Fruit fly (Drosophila melanogaster): ENCODE measurements around the gene CG10555.

Gene CG10555

DNA sequence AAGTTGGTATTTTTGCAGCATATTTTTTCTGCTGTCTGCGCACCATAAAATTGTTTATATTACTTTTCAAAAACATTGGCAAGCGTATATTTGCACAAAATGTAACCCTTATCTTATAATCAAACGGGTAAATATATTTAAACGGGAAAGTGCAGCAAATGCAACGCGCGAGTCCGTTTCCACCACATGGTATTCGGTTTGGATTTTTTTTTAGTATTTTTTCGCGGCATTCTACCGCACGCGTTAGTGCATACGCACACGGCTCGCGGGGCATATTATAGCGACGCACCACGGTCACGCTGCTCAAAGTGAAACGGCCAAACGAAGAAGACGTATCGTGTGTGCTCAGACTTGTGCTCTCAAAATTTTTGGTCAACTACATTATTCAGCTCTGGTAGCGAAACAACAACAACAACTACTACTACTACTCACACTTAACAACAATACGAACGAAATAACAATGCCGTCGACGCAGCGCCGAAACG lies 10.3 kb downstream of the CG10555 start, which contains the start of gene Trf2 (continued):
- no peak for TF ChIP-seq CG7839 (tag; optimal IDR thresholded peaks at IDR 0.05)
- no peak for TF ChIP-seq lov (optimal IDR thresholded peaks at IDR 0.05)
- no peak for TF ChIP-seq lov (GFP tag; IDR thresholded peaks at IDR 0.05)
- no peak for TF ChIP-seq Kr (GFP tag; optimal IDR thresholded peaks at IDR 0.05)
- TF ChIP-seq cad (GFP tag; optimal IDR thresholded peaks at IDR 0.05) = no peak
- no peak for TF ChIP-seq Taf1 (GFP tag; IDR thresholded peaks at IDR 0.05)
- TF ChIP-seq Pdp1 (GFP tag; optimal IDR thresholded peaks at IDR 0.05) = peak; percentile 19 to 29
- TF ChIP-seq Side (GFP tag; optimal IDR thresholded peaks at IDR 0.05) = peak; percentile 51
- TF ChIP-seq prd (optimal IDR thresholded peaks at IDR 0.05) = no peak
- TF ChIP-seq prd (GFP tag; IDR thresholded peaks at IDR 0.05) = 0 out of 3 replicates have a peak, but pooled peaks have one; percentile 16
- TF ChIP-seq CG12236 (GFP tag; optimal IDR thresholded peaks at IDR 0.05) = no peak
- TF ChIP-seq row (GFP tag; IDR thresholded peaks at IDR 0.05) = no peak
- TF ChIP-seq sens-2 (GFP tag; IDR thresholded peaks at IDR 0.05) = no peak
- TF ChIP-seq nerfin-2 (GFP tag; IDR thresholded peaks at IDR 0.05; ENCODE audit: partially characterized antibody) = no peak
- TF ChIP-seq gro (GFP tag; optimal IDR thresholded peaks at IDR 0.05) = peak; percentile 13
- TF ChIP-seq klu (GFP tag; IDR thresholded peaks at IDR 0.05) = no peak
- no peak for TF ChIP-seq CG11085 (GFP tag; IDR thresholded peaks at IDR 0.05)
- TF ChIP-seq Chrac-16 (GFP tag; optimal IDR thresholded peaks at IDR 0.05) = no peak
- peak; percentile 35 for TF ChIP-seq NC2β (GFP tag; optimal IDR thresholded peaks at IDR 0.05)
- peak; percentile 61 for TF ChIP-seq Tbp (GFP tag; optimal IDR thresholded peaks at IDR 0.05)
- no peak for TF ChIP-seq insv (GFP tag; optimal IDR thresholded peaks at IDR 0.05)
- TF ChIP-seq Sox100B (GFP tag; optimal IDR thresholded peaks at IDR 0.05) = no peak
- no peak for TF ChIP-seq btn (GFP tag; optimal IDR thresholded peaks at IDR 0.05)
- TF ChIP-seq shn (GFP tag; optimal IDR thresholded peaks at IDR 0.05) = no peak
- TF ChIP-seq ac (GFP tag; optimal IDR thresholded peaks at IDR 0.05) = peak; percentile 8
- TF ChIP-seq CG6654 (GFP tag; optimal IDR thresholded peaks at IDR 0.05) = no peak
- TF ChIP-seq CG16779 (GFP tag; IDR thresholded peaks at IDR 0.05) = no peak
- TF ChIP-seq sqz (GFP tag; optimal IDR thresholded peaks at IDR 0.05) = no peak
- no peak for TF ChIP-seq E2f1 (GFP tag; IDR thresholded peaks at IDR 0.05)
- TF ChIP-seq Elba2 (GFP tag; optimal IDR thresholded peaks at IDR 0.05) = no peak
- no peak for TF ChIP-seq twi (tag; optimal IDR thresholded peaks at IDR 0.05)
- peak; percentile 11 for TF ChIP-seq mam (GFP tag; optimal IDR thresholded peaks at IDR 0.05)
- TF ChIP-seq Dad (GFP tag; optimal IDR thresholded peaks at IDR 0.05) = no peak
- TF ChIP-seq CG6272 (GFP tag; IDR thresholded peaks at IDR 0.05) = no peak
- TF ChIP-seq fd64A (GFP tag; optimal IDR thresholded peaks at IDR 0.05) = no peak
- no peak for TF ChIP-seq jing (GFP tag; optimal IDR thresholded peaks at IDR 0.05)
- TF ChIP-seq Ets65A (GFP tag) = no peak
- TF ChIP-seq bbx (GFP tag; IDR thresholded peaks at IDR 0.05; ENCODE audit: partially characterized antibody) = peak; percentile 33; the same call in 1 of the 2 replicates
- peak; percentile 41; the same call in 1 of the 2 replicates for TF ChIP-seq CG32532 (GFP tag; IDR thresholded peaks at IDR 0.05)
- no peak for TF ChIP-seq CG8290 (GFP tag; optimal IDR thresholded peaks at IDR 0.05)
- peak in 1 of 2 experiments; percentile 69 for TF ChIP-seq CG8290 (tag; optimal IDR thresholded peaks at IDR 0.05)
- peak; percentile 30 for TF ChIP-seq Lhr (GFP tag; optimal IDR thresholded peaks at IDR 0.05)
- TF ChIP-seq bcd (GFP tag; optimal IDR thresholded peaks at IDR 0.05) = no peak
- TF ChIP-seq CG17328 (GFP tag; IDR thresholded peaks at IDR 0.05) = 0 out of 2 replicates have a peak, but pooled peaks have one; percentile 26
- no peak for TF ChIP-seq Hr3 (GFP tag; optimal IDR thresholded peaks at IDR 0.05)
- TF ChIP-seq Hr78 (GFP tag; optimal IDR thresholded peaks at IDR 0.05) = no peak
- TF ChIP-seq mirr (GFP tag; optimal IDR thresholded peaks at IDR 0.05) = peak; percentile 9
- no peak for TF ChIP-seq nau (GFP tag; optimal IDR thresholded peaks at IDR 0.05)
- no peak for TF ChIP-seq sd (tag; optimal IDR thresholded peaks at IDR 0.05)
- TF ChIP-seq CG9215 (GFP tag; IDR thresholded peaks at IDR 0.05) = no peak
- no peak for TF ChIP-seq sna (GFP tag; IDR thresholded peaks at IDR 0.05; ENCODE audit: partially characterized antibody)
- TF ChIP-seq Mad (GFP tag; optimal IDR thresholded peaks at IDR 0.05) = no peak
- no peak for TF ChIP-seq Fer2 (tag; optimal IDR thresholded peaks at IDR 0.05)
